Worm (Caenorhabditis elegans): ENCODE results near the gene clc-31.
A peak's percentile ranks its signal among the peaks of the same experiment; 100 is the strongest.

Gene clc-31

DNA sequence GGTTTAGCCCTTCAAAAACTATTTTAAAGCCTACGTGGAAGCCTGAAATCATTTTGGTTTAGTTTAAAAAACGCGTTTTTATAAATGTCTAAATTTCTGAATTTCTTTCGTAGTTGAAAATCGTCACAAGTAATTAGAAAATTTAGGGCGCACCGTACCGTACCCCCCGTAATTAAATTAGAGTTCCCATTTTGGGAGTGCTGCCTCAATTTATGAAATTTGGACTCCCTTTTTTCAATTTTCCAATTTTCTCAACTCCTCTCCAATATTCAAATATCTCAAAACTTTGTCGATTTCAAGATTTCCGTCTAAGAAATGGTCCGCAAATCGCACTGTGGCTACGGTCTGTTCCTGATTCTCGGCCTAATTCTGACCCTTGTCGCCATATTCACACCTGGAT, at the start of gene clc-31:
TSS of gene clc-31 (plus strand) at position 301 of the 400 bp plus-strand sequence.
- TF ChIP-seq Y53G8AR.9 (GFP tag; conservative IDR thresholded peaks at IDR 0.05) (no peak), tbx-9 (tag; optimal IDR thresholded peaks at IDR 0.05; ENCODE audit: borderline replicate concordance) (no peak), akir-1 (GFP tag; optimal IDR thresholded peaks at IDR 0.05) (no peak), ccch-3 (GFP tag; optimal IDR thresholded peaks at IDR 0.05) (no peak), lin-35 (GFP tag; optimal IDR thresholded peaks at IDR 0.05) (no peak), unc-62 (GFP tag; optimal IDR thresholded peaks at IDR 0.05) (no peak), rcor-1 (GFP tag; IDR thresholded peaks at IDR 0.05) (no peak), K12H6.12 (tag; optimal IDR thresholded peaks at IDR 0.05) (no peak)

DNA sequence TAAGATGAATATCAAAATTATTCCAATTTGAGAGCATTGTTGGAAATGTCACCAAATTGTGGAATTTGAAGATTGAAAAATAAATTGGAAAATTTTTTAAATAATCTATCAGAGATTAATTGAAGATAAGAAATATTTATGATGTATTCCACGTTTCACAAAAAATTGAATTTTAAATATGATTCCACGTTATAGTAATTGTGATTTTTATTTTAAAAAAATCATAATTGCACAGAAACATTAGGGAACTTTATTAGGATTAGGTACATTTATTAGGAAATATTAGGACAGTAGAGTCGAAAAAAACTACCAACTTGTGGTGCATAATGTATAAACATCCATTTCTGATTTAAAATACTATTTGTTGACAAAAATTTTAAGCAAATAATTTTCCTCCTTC, 45.7 kb upstream of the clc-31 start, which contains the start of gene B0432.11:
TSS of gene B0432.11 (minus strand) at position 101 of the 400 bp plus-strand sequence.
- no peak for TF ChIP-seq ets-4 (GFP tag; optimal IDR thresholded peaks at IDR 0.05)
- no peak for TF ChIP-seq madf-10 (tag; optimal IDR thresholded peaks at IDR 0.05)
- no peak for TF ChIP-seq ceh-40 (GFP tag; IDR thresholded peaks at IDR 0.05)
- TF ChIP-seq atf-7 (tag; optimal IDR thresholded peaks at IDR 0.05) = no peak
- no peak for TF ChIP-seq hsf-1 (GFP tag; IDR thresholded peaks at IDR 0.05)

DNA sequence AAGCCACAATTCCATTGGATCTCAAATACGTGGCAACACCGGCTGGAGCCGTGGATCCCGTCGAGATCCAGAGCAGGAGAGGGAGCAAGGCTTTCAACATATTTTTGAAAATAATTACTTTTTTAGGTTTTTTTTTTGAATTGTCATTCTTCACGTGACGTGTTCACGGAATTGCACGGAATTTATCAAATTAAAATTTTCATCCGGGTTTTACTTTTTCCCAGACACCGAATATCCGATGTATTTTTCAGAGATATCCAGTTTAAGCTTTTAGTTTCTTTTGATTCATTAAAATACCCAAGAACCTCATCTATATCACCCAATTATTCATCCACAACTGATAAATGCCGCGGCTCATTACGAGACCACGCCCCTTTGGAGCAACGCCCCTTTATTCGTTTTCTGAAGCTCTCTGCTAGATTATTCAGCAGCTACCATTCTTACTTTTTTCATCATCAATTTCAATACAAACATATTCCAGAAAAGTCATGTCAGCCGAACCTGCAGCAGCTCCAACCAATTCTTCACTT, 43.3 kb upstream of the clc-31 start, which contains the start of the genes clec-117 and B0432.1:
TSS of gene clec-117 (minus strand) at position 101 of the 530 bp plus-strand sequence.
TSS of gene B0432.1 (plus strand) at position 480 of the 530 bp plus-strand sequence.
- TF ChIP-seq cebp-2 (GFP tag; IDR thresholded peaks at IDR 0.05) = no peak
- TF ChIP-seq ztf-3 (GFP tag; optimal IDR thresholded peaks at IDR 0.05) = no peak
- no peak for TF ChIP-seq F22D6.2 (tag; optimal IDR thresholded peaks at IDR 0.05)
- TF ChIP-seq Y53G8AR.9 (GFP tag; conservative IDR thresholded peaks at IDR 0.05) = no peak
- TF ChIP-seq hmg-1.2 (GFP tag; IDR thresholded peaks at IDR 0.05) = no peak
- TF ChIP-seq K12H6.12 (tag; optimal IDR thresholded peaks at IDR 0.05) = no peak
- TF ChIP-seq ztf-26 (tag; optimal IDR thresholded peaks at IDR 0.05) = no peak
- no peak for TF ChIP-seq Y56A3A.18 (GFP tag; IDR thresholded peaks at IDR 0.05)
- no peak for TF ChIP-seq F33H1.4 (GFP tag; IDR thresholded peaks at IDR 0.05)
- no peak for TF ChIP-seq nhr-90 (tag; optimal IDR thresholded peaks at IDR 0.05)
- TF ChIP-seq ztf-28 (GFP tag; IDR thresholded peaks at IDR 0.05) = no peak
- no peak for TF ChIP-seq xnd-1 (tag; optimal IDR thresholded peaks at IDR 0.05)
- no peak for TF ChIP-seq bed-2 (GFP tag; IDR thresholded peaks at IDR 0.05)
- TF ChIP-seq let-526 (GFP tag; IDR thresholded peaks at IDR 0.05) = no peak
- TF ChIP-seq lin-26 (GFP tag; IDR thresholded peaks at IDR 0.05) = no peak
- TF ChIP-seq ceh-100 (GFP tag; IDR thresholded peaks at IDR 0.05) = no peak

DNA sequence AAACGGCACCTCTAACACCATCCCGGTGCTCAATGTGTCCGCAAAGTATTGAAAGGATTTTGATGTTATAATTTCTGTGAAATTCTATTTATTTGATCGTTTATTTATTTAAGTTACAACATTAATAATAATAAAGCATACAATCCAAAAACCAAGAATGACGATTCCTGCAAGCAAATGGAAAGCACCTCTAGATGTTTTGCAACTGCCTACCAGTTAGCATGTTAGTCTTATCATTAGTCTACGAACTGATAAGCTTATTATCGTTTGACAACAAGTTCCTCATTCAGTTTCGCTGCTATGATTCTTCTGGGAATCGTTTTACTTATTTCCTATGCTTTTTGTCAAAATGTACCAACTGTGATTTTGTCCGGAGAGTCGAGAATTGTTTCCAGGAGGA, 40.6 kb upstream of the clc-31 start, which contains the start of gene K01A2.6:
TSS of gene K01A2.6 (plus strand) at position 301 of the 400 bp plus-strand sequence.
- TF ChIP-seq mes-4 (tag; optimal IDR thresholded peaks at IDR 0.05) (no peak), K11D2.4 (GFP tag; IDR thresholded peaks at IDR 0.05) (no peak), nhr-179 (tag; optimal IDR thresholded peaks at IDR 0.05) (no peak), him-1 (tag; optimal IDR thresholded peaks at IDR 0.05) (no peak)

DNA sequence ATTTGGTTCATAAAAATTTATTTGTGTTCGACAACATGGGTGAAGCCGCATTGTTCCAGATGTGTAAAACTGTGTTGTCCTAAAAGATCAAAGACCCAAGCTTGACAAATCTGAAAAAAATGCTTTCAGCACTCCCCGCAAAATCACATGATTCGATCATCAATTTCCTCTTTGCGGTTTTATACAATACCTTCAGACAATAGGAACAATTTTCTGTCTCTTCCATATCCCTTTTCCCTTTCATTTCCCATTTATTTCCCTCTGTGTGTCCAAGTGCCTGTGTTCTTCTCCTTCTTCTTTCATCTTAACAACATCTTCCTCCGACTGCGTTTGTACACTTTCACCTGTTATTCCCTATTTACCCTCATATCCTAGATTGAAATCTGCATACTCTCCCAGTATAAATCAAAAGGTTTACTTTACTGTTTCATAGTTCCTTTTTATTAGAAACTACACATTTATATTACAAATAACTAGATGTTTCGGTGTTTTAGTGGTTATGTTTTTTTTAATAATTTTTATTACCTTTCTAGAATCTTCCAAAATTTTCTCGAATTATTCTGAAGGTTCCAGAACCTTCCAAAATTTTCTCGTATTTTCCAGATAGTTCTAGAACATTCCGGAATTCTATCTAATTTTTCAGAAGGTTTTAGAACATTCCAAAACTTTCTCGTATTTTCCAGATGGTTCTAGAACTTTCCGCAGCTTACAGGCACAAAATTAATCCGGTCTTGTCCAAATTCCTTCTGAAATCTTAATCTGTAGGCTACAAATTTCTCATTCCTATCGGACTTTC, 39.1 kb upstream of the clc-31 start, which contains the start of gene K01A2.5:
TSS of gene K01A2.5 (plus strand) at position 297 of the 796 bp plus-strand sequence.
- peak; percentile 51 for TF ChIP-seq rpc-1 (optimal IDR thresholded peaks at IDR 0.05)
- TF ChIP-seq rpc-1 (tag; optimal IDR thresholded peaks at IDR 0.05) = no peak
- peak; percentile 85 for TF ChIP-seq hsf-1 (GFP tag; IDR thresholded peaks at IDR 0.05)
- TF ChIP-seq K12H6.12 (tag; optimal IDR thresholded peaks at IDR 0.05) = no peak
